Worm (Caenorhabditis elegans): ENCODE results near the gene F20D6.15.

ce11 chrV:8198994-8199393, 10.7 kb upstream of the F20D6.15 start, which contains the start of gene F20D6.11:
- TF ChIP-seq pha-4 (tag; optimal IDR thresholded peaks at IDR 0.05), result no peak
- TF ChIP-seq ceh-14 (tag; optimal IDR thresholded peaks at IDR 0.05), result no peak
